Fruit fly (Drosophila melanogaster) whole organism, embryonic: ENCODE measurements around the gene AlkB.

ENCODE experiments used
- Bgb ChIP-seq: fragments of 200-800 bp; sonication (Bioruptor generic); IDR thresholded peaks from 2 replicates; pipeline ENCODE4 v1.3.6; 2022; ENCODE audit warnings: missing biosample characterization, missing genetic modification characterization; ENCODE audit not compliant: partially characterized antibody
- CG10654 ChIP-seq: fragments of 200-800 bp; sonication (Bioruptor generic); optimal IDR thresholded peaks from 2 replicates; lab custom pipeline; 2016; ENCODE audit warnings: missing biosample characterization, missing genetic modification characterization
- CG15479 ChIP-seq: fragments of 200-800 bp; sonication (Bioruptor generic); optimal IDR thresholded peaks from 3 replicates; lab custom pipeline; 2019; ENCODE audit warnings: missing biosample characterization, mild to moderate bottlenecking, missing genetic modification characterization, moderate library complexity
- CG15514 ChIP-seq: fragments of 200-800 bp; sonication (Bioruptor generic); optimal IDR thresholded peaks from 3 replicates; lab custom pipeline; 2017; ENCODE audit warnings: missing biosample characterization, missing genetic modification characterization, mild to moderate bottlenecking, moderate library complexity, missing genetic modification reagents
- CG32772 ChIP-seq: fragments of 200-800 bp; sonication (Bioruptor generic); IDR thresholded peaks from 2 replicates; pipeline ENCODE4 v1.3.6; 2022; ENCODE audit warnings: missing biosample characterization, missing genetic modification characterization
- CG8765 ChIP-seq: fragments of 200-800 bp; sonication (Bioruptor generic); IDR thresholded peaks from 2 replicates; pipeline ENCODE4 v1.3.6; 2022; ENCODE audit warnings: missing biosample characterization, missing genetic modification characterization
- Dfd ChIP-seq, 2 experiments: fragments of >200 bp; optimal IDR thresholded peaks; 2 replicates each; lab custom pipeline; 2017; ENCODE audit warnings: missing biosample characterization in 2 of 2, missing genetic modification characterization in 2 of 2
- Scr ChIP-seq: fragments of 200-800 bp; sonication (Bioruptor generic); IDR thresholded peaks from 2 replicates; pipeline ENCODE4 v1.3.6; 2022; ENCODE audit warnings: missing biosample characterization, missing genetic modification characterization; ENCODE audit not compliant: partially characterized antibody
- Six4 ChIP-seq: fragments of 200-800 bp; sonication (Bioruptor generic); optimal IDR thresholded peaks from 2 replicates; lab custom pipeline; 2016; ENCODE audit warnings: missing biosample characterization, missing genetic modification characterization
- gce ChIP-seq: fragments of 200-800 bp; sonication (Bioruptor generic); IDR thresholded peaks from 3 replicates; pipeline ENCODE4 v1.3.6; 2022; ENCODE audit warnings: missing biosample characterization, missing genetic modification characterization
- lilli ChIP-seq: fragments of 200-800 bp; sonication (Bioruptor generic); optimal IDR thresholded peaks from 3 replicates; lab custom pipeline; 2016; ENCODE audit warnings: missing biosample characterization, missing genetic modification characterization
- vnd ChIP-seq: fragments of 200-800 bp; sonication (Bioruptor generic); IDR thresholded peaks from 3 replicates; pipeline ENCODE4 v1.3.6; 2022; ENCODE audit warnings: missing biosample characterization, missing genetic modification characterization; ENCODE audit not compliant: partially characterized antibody

DNA sequence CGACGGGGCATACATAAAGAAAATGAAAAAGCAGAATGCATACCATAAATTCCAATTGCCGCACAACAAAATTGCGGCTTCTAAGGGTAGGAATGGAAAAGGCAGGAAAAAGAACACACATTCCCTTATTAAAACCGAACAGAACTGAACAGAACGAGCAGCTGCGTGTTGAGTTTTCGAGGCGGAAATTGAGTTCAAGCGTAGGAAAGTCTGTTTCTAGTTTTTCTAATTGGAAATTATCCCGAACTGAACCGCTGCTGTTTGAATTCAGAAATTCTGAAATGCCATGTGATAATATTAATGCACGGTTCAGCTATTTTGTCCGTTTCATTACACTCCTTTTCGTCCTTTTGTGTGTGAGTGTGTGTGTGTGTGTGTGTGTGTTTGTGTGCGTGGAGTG is 42.4 kb downstream of the AlkB start:
- TF ChIP-seq Six4 (GFP tag; lab: Kevin White, UChicago): no peak
- no peak for TF ChIP-seq Scr (GFP tag; lab: Robert Waterston, UW)
- no peak for TF ChIP-seq gce (GFP tag; lab: Robert Waterston, UW)
- TF ChIP-seq CG8765 (GFP tag; lab: Robert Waterston, UW): no peak
- no peak for TF ChIP-seq vnd
- TF ChIP-seq CG15479: no peak
- TF ChIP-seq Dfd (GFP tag; optimal IDR thresholded peaks at IDR 0.05; lab: Kevin White, UChicago): no peak
- TF ChIP-seq CG32772 (GFP tag; lab: Robert Waterston, UW): no peak
- no peak for TF ChIP-seq lilli
- no peak for TF ChIP-seq CG15514 (GFP tag; lab: Kevin White, UChicago)
- TF ChIP-seq Bgb (GFP tag; lab: Robert Waterston, UW): no peak
- TF ChIP-seq CG10654: no peak
